Worm (Caenorhabditis elegans) whole organism, L1 larva: ENCODE results near the gene Y57G11C.1142.

Source experiments
- C04F5.9 ChIP-seq: sonication (generic microtip); optimal IDR thresholded peaks from 2 replicates; lab custom pipeline; 2016; ENCODE audit warnings: missing genetic modification characterization, missing compliant biosample characterization
- aly-2 ChIP-seq: fragments of 150-350 bp; optimal IDR thresholded peaks from 2 replicates; lab custom pipeline; 2014; ENCODE audit warnings: missing biosample characterization, missing genetic modification characterization
- ama-1 ChIP-seq: fragments of 150-350 bp; optimal IDR thresholded peaks from 2 replicates; lab custom pipeline; 2014
- ceh-63 ChIP-seq: fragments of 200-800 bp; sonication (Bioruptor generic); optimal IDR thresholded peaks from 2 replicates; lab custom pipeline; 2018; ENCODE audit warnings: mild to moderate bottlenecking, missing genetic modification characterization, missing compliant biosample characterization
- ceh-8 ChIP-seq: fragments of 200-800 bp; sonication (Bioruptor generic); optimal IDR thresholded peaks from 2 replicates; lab custom pipeline; 2018; ENCODE audit warnings: mild to moderate bottlenecking, missing genetic modification characterization, moderate library complexity, missing compliant biosample characterization
- ceh-82 ChIP-seq, 3 experiments: fragments of 150-350 bp in 1 of 3; sonication (generic microtip) in 2 of 3; optimal IDR thresholded peaks; 2 replicates each; lab custom pipeline; 2014 to 2017; ENCODE audit warnings: missing biosample characterization in 3 of 3, missing genetic modification characterization in 3 of 3
- ceh-88 ChIP-seq: fragments of 200-800 bp; sonication (Bioruptor generic); IDR thresholded peaks from 2 replicates; pipeline ENCODE4 v1.3.6; 2022; ENCODE audit warnings: missing genetic modification characterization, missing compliant biosample characterization
- efl-1 ChIP-seq, 4 experiments: fragments of 150-350 bp; optimal IDR thresholded peaks in 3 of 4; peaks in 1 of 4; 1 replicate in 1 of 4; 2 replicates in 3 of 4; lab custom pipeline; 2014; ENCODE audit warnings: missing biosample characterization in 2 of 4, missing genetic modification characterization in 2 of 4, missing genetic modification reagents in 2 of 4
- efl-3 ChIP-seq: fragments of 200-800 bp; sonication (Bioruptor generic); optimal IDR thresholded peaks from 2 replicates; lab custom pipeline; 2018; ENCODE audit warnings: mild to moderate bottlenecking, missing genetic modification characterization, missing compliant biosample characterization
- elt-2 ChIP-seq: sonication (generic microtip); optimal IDR thresholded peaks from 2 replicates; lab custom pipeline; 2016; ENCODE audit warnings: missing genetic modification characterization, mild to moderate bottlenecking, inconsistent platforms, missing compliant biosample characterization, missing genetic modification reagents
- fkh-4 ChIP-seq: sonication (generic microtip); optimal IDR thresholded peaks from 2 replicates; lab custom pipeline; 2016; ENCODE audit warnings: missing compliant biosample characterization, missing genetic modification characterization, borderline replicate concordance
- grh-1 ChIP-seq: fragments of 200-800 bp; sonication (Bioruptor generic); IDR thresholded peaks from 2 replicates; pipeline ENCODE4 v1.3.6; 2022; ENCODE audit warnings: missing genetic modification reagents, missing genetic modification characterization, missing compliant biosample characterization
- hlh-4 ChIP-seq: sonication (generic microtip); optimal IDR thresholded peaks from 2 replicates; lab custom pipeline; 2016; ENCODE audit warnings: mild to moderate bottlenecking, missing genetic modification characterization, missing compliant biosample characterization
- hpl-2 ChIP-seq: fragments of 150-350 bp; optimal IDR thresholded peaks from 2 replicates; lab custom pipeline; 2014; ENCODE audit warnings: missing biosample characterization, missing genetic modification reagents, missing genetic modification characterization
- irx-1 ChIP-seq: sonication (generic microtip); optimal IDR thresholded peaks from 2 replicates; lab custom pipeline; 2016; ENCODE audit warnings: missing genetic modification characterization, missing compliant biosample characterization
- jun-1 ChIP-seq: fragments of 150-350 bp; optimal IDR thresholded peaks from 2 replicates; lab custom pipeline; 2014; ENCODE audit warnings: missing biosample characterization, missing genetic modification reagents, missing genetic modification characterization
- lin-13 ChIP-seq: fragments of 150-350 bp; optimal IDR thresholded peaks from 2 replicates; lab custom pipeline; 2014; ENCODE audit warnings: missing biosample characterization, missing genetic modification reagents, missing genetic modification characterization
- lin-15B ChIP-seq: fragments of 150-350 bp; sonication (generic microtip); optimal IDR thresholded peaks from 3 replicates; lab custom pipeline; 2014; ENCODE audit warnings: missing biosample characterization, missing genetic modification characterization
- mab-9 ChIP-seq: fragments of 200-800 bp; sonication (Bioruptor generic); IDR thresholded peaks from 2 replicates; pipeline ENCODE4 v1.3.6; 2022; ENCODE audit warnings: missing genetic modification reagents, missing genetic modification characterization, missing compliant biosample characterization
- mep-1 ChIP-seq: fragments of 150-350 bp; optimal IDR thresholded peaks from 2 replicates; lab custom pipeline; 2014; ENCODE audit warnings: missing biosample characterization, missing genetic modification characterization
- nhr-12 ChIP-seq: sonication (generic microtip); optimal IDR thresholded peaks from 2 replicates; lab custom pipeline; 2017; ENCODE audit warnings: missing biosample characterization, missing genetic modification characterization
- nhr-19 ChIP-seq: fragments of 200-800 bp; sonication (Bioruptor generic); conservative IDR thresholded peaks from 2 replicates; pipeline ENCODE4 v1.3.6; 2022; ENCODE audit warnings: missing genetic modification characterization, missing compliant biosample characterization
- nhr-237 ChIP-seq: fragments of 150-350 bp; optimal IDR thresholded peaks from 2 replicates; lab custom pipeline; 2014; ENCODE audit warnings: missing biosample characterization, missing genetic modification characterization
- nhr-28 ChIP-seq: fragments of 150-350 bp; optimal IDR thresholded peaks from 2 replicates; lab custom pipeline; 2014; ENCODE audit warnings: missing biosample characterization, missing genetic modification characterization
- nhr-76 ChIP-seq: sonication (generic microtip); optimal IDR thresholded peaks from 2 replicates; lab custom pipeline; 2017; ENCODE audit warnings: missing biosample characterization, missing genetic modification characterization
- nhr-77 ChIP-seq: fragments of 150-350 bp; optimal IDR thresholded peaks from 2 replicates; lab custom pipeline; 2014; ENCODE audit warnings: missing biosample characterization, missing genetic modification characterization
- nhr-85 ChIP-seq: sonication (generic microtip); peaks from one replicate; lab custom pipeline; 2016; ENCODE audit warnings: missing genetic modification characterization, inconsistent platforms, missing compliant biosample characterization
- pag-3 ChIP-seq: sonication (generic microtip); optimal IDR thresholded peaks from 2 replicates; lab custom pipeline; 2017; ENCODE audit warnings: missing genetic modification characterization, mild to moderate bottlenecking, missing compliant biosample characterization, antibody characterized with exemption, borderline replicate concordance; ENCODE audit not compliant: insufficient read depth
- skn-1 ChIP-seq: fragments of 150-350 bp; optimal IDR thresholded peaks from 2 replicates; lab custom pipeline; 2014; ENCODE audit warnings: missing biosample characterization, missing genetic modification characterization
- sptf-1 ChIP-seq: fragments of 150-350 bp; optimal IDR thresholded peaks from 2 replicates; lab custom pipeline; 2014; ENCODE audit warnings: missing biosample characterization, missing genetic modification characterization
- sup-37 ChIP-seq: fragments of 200-800 bp; sonication (Bioruptor generic); optimal IDR thresholded peaks from 2 replicates; lab custom pipeline; 2018; ENCODE audit warnings: mild to moderate bottlenecking, missing genetic modification characterization, missing compliant biosample characterization
- swsn-7 ChIP-seq: sonication (generic microtip); optimal IDR thresholded peaks from 2 replicates; lab custom pipeline; 2016; ENCODE audit warnings: missing genetic modification characterization, missing compliant biosample characterization
- tlp-1 ChIP-seq: fragments of 150-350 bp; optimal IDR thresholded peaks from 2 replicates; lab custom pipeline; 2014; ENCODE audit warnings: missing biosample characterization, missing genetic modification characterization
- unc-130 ChIP-seq: fragments of 150-350 bp; optimal IDR thresholded peaks from 2 replicates; lab custom pipeline; 2017; ENCODE audit warnings: missing biosample characterization, missing genetic modification characterization, inconsistent platforms
- unc-86 ChIP-seq: sonication (generic microtip); optimal IDR thresholded peaks from 2 replicates; lab custom pipeline; 2016; ENCODE audit warnings: missing genetic modification characterization, missing compliant biosample characterization
- unc-98 ChIP-seq: fragments of 200-800 bp; sonication (Bioruptor generic); IDR thresholded peaks from 2 replicates; pipeline ENCODE4 v1.3.6; 2022; ENCODE audit warnings: missing genetic modification characterization, missing compliant biosample characterization
- vab-15 ChIP-seq: sonication (generic microtip); optimal IDR thresholded peaks from 2 replicates; lab custom pipeline; 2017; ENCODE audit warnings: missing genotype, mild to moderate bottlenecking, missing genetic modification characterization, missing compliant biosample characterization
- xbp-1 ChIP-seq: sonication (generic microtip); optimal IDR thresholded peaks from 2 replicates; lab custom pipeline; 2016; ENCODE audit warnings: missing genetic modification characterization, missing compliant biosample characterization
- ztf-11 ChIP-seq, 2 experiments: sonication (generic microtip); optimal IDR thresholded peaks; 2 replicates each; lab custom pipeline; 2016 to 2017; ENCODE audit warnings: missing genetic modification characterization in 2 of 2, missing biosample characterization in 1 of 2, missing compliant biosample characterization in 1 of 2

Y57G11C.1142 gene

DNA sequence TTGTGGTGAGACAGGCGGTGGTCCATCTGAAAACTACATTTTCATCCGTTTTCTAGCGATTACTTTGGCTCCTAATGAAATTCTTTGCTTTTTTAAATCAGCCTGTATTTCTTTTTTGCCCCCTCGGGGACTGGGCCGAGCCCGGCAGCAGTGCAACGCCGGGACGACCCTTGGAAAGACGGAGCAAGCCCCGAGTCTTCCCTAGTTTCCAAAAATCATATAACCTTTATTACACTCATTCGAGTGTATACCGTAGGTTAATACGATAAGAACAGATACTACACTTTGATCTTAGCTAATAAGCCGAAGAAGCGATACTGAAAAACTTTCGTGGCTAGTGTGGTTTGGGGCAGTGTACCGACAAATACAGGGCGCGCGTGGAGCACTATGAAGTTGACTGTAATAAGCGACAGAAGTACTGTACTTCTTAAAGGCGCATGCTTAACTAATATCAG lies 37.7 kb upstream of the Y57G11C.1142 start:
- TF ChIP-seq fkh-4 (tag; lab: Kevin White, UChicago) (no peak), nhr-76 (tag; lab: Kevin White, UChicago) (no peak), swsn-7 (tag; lab: Kevin White, UChicago) (no peak), xbp-1 (tag; lab: Kevin White, UChicago) (no peak), efl-1 (optimal IDR thresholded peaks at IDR 0.05; lab: Kevin White, UChicago) (no peak), efl-1 (GFP tag; optimal IDR thresholded peaks at IDR 0.05 in 1 of 2; lab: Kevin White, UChicago) (no peak), hpl-2 (no peak), nhr-85 (no peak), sup-37 (GFP tag; lab: Kevin White, UChicago) (no peak), irx-1 (tag; lab: Kevin White, UChicago) (no peak), tlp-1 (tag; lab: Kevin White, UChicago) (no peak), nhr-12 (tag; lab: Kevin White, UChicago) (no peak), elt-2 (no peak), ztf-11 (tag; optimal IDR thresholded peaks at IDR 0.05; lab: Kevin White, UChicago) (no peak), unc-98 (GFP tag; lab: Robert Waterston, UW) (no peak), mab-9 (no peak), aly-2 (tag; lab: Kevin White, UChicago) (no peak)

DNA sequence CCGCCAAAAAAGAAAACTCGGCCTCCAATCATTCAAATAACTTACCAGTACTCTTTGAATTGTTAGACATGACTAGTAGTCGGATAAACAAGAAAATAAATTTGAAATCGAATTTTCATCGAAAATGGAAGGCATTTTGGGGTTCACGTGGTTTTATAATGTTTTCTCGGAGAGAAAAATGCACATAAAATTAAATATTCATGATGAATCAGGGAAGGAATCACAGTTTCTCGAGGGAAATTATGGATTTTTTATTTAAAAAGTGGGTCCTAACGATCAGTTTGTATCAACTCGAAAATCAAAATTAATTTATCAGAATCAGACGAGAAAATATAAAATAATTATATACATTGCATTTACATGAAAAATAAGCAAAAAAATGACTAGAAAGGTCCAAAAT lies 37.1 kb upstream of the Y57G11C.1142 start, which contains the start of gene Y57G11C.5:
Y57G11C.5 (minus strand) TSS at position 101 of the 400 bp plus-strand sequence.
- no peak for TF ChIP-seq irx-1 (tag; lab: Kevin White, UChicago)
- TF ChIP-seq nhr-237 (tag; lab: Kevin White, UChicago) = no peak
- TF ChIP-seq lin-13 (GFP tag; lab: Kevin White, UChicago) = no peak
- no peak for TF ChIP-seq jun-1
- TF ChIP-seq ceh-82 (tag; optimal IDR thresholded peaks at IDR 0.05; lab: Kevin White, UChicago) = no peak
- no peak for TF ChIP-seq C04F5.9
- no peak for TF ChIP-seq aly-2 (tag; lab: Kevin White, UChicago)
- no peak for TF ChIP-seq unc-98 (GFP tag; lab: Robert Waterston, UW)
- TF ChIP-seq xbp-1 (tag; lab: Kevin White, UChicago) = no peak
- TF ChIP-seq grh-1 (GFP tag; lab: Robert Waterston, UW) = no peak
- TF ChIP-seq nhr-12 (tag; lab: Kevin White, UChicago) = no peak
- TF ChIP-seq ztf-11 (tag; optimal IDR thresholded peaks at IDR 0.05; lab: Kevin White, UChicago) = no peak
- TF ChIP-seq nhr-28 (tag; lab: Kevin White, UChicago) = no peak
- TF ChIP-seq sptf-1 (tag; lab: Kevin White, UChicago) = no peak
- no peak for TF ChIP-seq nhr-77 (tag; lab: Kevin White, UChicago)
- no peak for TF ChIP-seq ceh-88 (GFP tag; lab: Robert Waterston, UW)

DNA sequence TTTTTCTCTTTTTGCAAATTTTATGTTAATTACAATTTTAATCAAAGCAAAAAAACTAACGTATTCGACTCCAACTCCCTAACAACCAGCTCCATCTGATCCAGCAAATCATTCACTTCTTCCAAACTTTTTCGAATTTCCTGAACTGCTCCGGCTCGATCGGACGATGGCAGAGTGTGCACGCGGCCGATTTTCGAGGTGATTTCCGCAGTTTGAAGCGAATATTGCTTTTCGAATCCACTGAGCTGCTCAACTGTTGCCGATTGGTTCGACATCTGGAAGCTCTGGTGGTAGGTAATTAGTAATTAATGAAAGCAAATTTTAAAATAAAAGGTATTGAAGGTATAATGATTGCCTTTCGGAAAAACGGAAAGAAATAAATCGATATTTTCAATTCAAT lies 36.0 kb upstream of the Y57G11C.1142 start, which contains the start of gene vti-1:
vti-1 (minus strand) TSS at position 284 of the 400 bp plus-strand sequence.
- TF ChIP-seq pag-3 (no peak), nhr-28 (tag; lab: Kevin White, UChicago) (no peak), vab-15 (tag; lab: Kevin White, UChicago) (no peak), ceh-63 (GFP tag; lab: Kevin White, UChicago) (no peak), tlp-1 (tag; lab: Kevin White, UChicago) (no peak), unc-130 (tag; lab: Kevin White, UChicago) (no peak), ceh-8 (GFP tag; lab: Kevin White, UChicago) (no peak), lin-15B (tag; lab: Kevin White, UChicago) (no peak), nhr-77 (tag; lab: Kevin White, UChicago) (no peak), efl-3 (GFP tag; lab: Kevin White, UChicago) (no peak), aly-2 (tag; lab: Kevin White, UChicago) (no peak), skn-1 (tag; lab: Kevin White, UChicago) (no peak), swsn-7 (tag; lab: Kevin White, UChicago) (no peak), fkh-4 (tag; lab: Kevin White, UChicago) (no peak), nhr-19 (GFP tag; lab: Robert Waterston, UW) (no peak), mep-1 (tag; lab: Kevin White, UChicago) (no peak), ama-1 (no peak), hlh-4 (tag; lab: Kevin White, UChicago) (no peak), unc-86 (no peak)
- TF ChIP-seq, all 84 proteins: peak for 0
